Worm (Caenorhabditis elegans): ENCODE results near the gene C56G2.9.

Gene C56G2.9

DNA sequence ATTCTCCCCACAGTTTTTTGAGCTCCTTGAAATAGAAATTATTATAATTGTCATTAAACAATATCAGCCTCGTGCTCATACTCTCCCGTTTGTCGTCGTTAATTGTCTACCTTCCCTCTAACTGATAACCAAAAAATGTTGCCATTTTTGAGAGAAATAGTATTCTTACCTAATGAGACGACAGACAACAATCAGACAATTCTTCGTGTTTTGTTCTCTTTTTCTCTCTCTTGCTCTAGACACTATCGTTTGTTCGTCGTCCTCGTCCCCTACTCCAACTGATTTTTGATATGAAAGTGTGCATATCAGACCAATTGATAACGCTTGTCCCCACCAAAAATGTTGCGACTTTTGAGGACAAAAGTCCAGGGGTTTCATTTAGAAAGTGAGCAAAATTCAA is 18.4 kb upstream of the C56G2.9 start (continued):
- peak; percentile 2 for TF ChIP-seq mes-2 (tag; optimal IDR thresholded peaks at IDR 0.05; ENCODE audit: poor library complexity, severe bottlenecking)
- no peak for TF ChIP-seq nhr-102 (tag; optimal IDR thresholded peaks at IDR 0.05)
- TF ChIP-seq nhr-6 (tag; optimal IDR thresholded peaks at IDR 0.05): peak; percentile 52

DNA sequence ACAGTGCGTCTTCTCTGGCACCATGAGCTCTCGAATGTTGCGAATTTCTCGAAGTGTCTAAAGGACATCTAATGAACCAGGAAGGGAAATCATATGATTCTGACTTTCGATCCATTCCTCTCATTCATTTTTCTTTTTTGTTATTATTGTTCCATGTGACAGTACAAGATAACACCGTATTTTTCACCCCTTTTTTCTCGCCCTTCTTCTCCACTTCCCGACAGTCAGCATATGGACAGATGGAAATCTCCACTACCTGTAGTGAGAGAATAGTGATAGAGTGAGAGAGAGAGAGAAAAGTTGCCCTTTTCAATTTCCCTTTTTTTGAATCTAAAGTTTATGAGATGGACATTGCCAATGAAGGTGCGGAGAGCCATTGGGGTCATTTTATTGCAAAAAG is 17.7 kb upstream of the C56G2.9 start:
- no peak for TF ChIP-seq dve-1 (tag; optimal IDR thresholded peaks at IDR 0.05; ENCODE audit: insufficient read depth)
- TF ChIP-seq dpl-1 (GFP tag; optimal IDR thresholded peaks at IDR 0.05): peak; percentile 7
- peak; percentile 67 for TF ChIP-seq mxl-3 (GFP tag; optimal IDR thresholded peaks at IDR 0.05)
- peak; percentile 71 for TF ChIP-seq dmd-6 (GFP tag; IDR thresholded peaks at IDR 0.05)
- TF ChIP-seq ceh-62 (tag; optimal IDR thresholded peaks at IDR 0.05): no peak
- TF ChIP-seq hmg-1.1 (GFP tag; IDR thresholded peaks at IDR 0.05): 0 out of 2 replicates have a peak, but pooled peaks have one; percentile 7
- TF ChIP-seq aha-1 (tag): peak; percentile 95
- TF ChIP-seq nhr-77 (tag; optimal IDR thresholded peaks at IDR 0.05): peak; percentile 24
- TF ChIP-seq unc-62 (GFP tag; optimal IDR thresholded peaks at IDR 0.05 in 1 of 2): no peak
- no peak for TF ChIP-seq unc-62 (tag; optimal IDR thresholded peaks at IDR 0.05)
- peak; percentile 14 for TF ChIP-seq hlh-11 (tag; optimal IDR thresholded peaks at IDR 0.05)
- no peak for TF ChIP-seq dmd-8 (GFP tag; IDR thresholded peaks at IDR 0.05)
- peak in 1 of 2 experiments; percentile 24 for TF ChIP-seq lsy-2 (tag; optimal IDR thresholded peaks at IDR 0.05)
- peak in 1 of 2 experiments; percentile 50 for TF ChIP-seq mdl-1 (tag; optimal IDR thresholded peaks at IDR 0.05)
- no peak for TF ChIP-seq Y105C5A.15 (GFP tag; IDR thresholded peaks at IDR 0.05)
- TF ChIP-seq mes-2 (tag; optimal IDR thresholded peaks at IDR 0.05; ENCODE audit: poor library complexity, severe bottlenecking): peak; percentile 19
- no peak for TF ChIP-seq ces-1 (GFP tag; optimal IDR thresholded peaks at IDR 0.05)
- TF ChIP-seq hlh-30 (tag; optimal IDR thresholded peaks at IDR 0.05; ENCODE audit: insufficient read depth): peak; percentile 78
- peak; percentile 90 for TF ChIP-seq nhr-28 (tag; optimal IDR thresholded peaks at IDR 0.05)
- TF ChIP-seq T20F7.1 (GFP tag; optimal IDR thresholded peaks at IDR 0.05): no peak
- no peak for TF ChIP-seq nhr-237 (tag; optimal IDR thresholded peaks at IDR 0.05)
- no peak for TF ChIP-seq egl-43 (GFP tag; IDR thresholded peaks at IDR 0.05)
- TF ChIP-seq snpc-1.2 (GFP tag; IDR thresholded peaks at IDR 0.05): no peak

DNA sequence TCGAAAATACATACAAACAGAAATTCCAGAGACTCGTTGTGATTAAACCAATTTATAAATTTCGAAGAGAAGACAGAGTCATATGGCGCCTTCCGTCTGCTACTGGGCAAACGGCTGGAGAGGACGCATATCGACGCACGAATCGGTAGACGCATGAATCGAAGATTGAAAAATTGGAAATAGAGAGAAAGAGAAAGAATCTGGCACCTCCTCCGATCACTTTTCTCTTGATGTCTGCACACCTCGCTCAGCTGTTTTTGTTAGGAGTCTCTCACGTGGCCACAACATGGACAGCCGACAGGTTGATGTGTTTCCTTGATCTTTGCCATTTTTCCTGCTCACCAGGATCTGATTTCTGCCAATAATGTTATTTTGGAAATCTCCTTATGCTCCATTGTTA is 17.0 kb upstream of the C56G2.9 start:
- no peak for TF ChIP-seq spr-1 (tag; optimal IDR thresholded peaks at IDR 0.05)
- TF ChIP-seq hlh-11 (tag; optimal IDR thresholded peaks at IDR 0.05): peak; percentile 72
- TF ChIP-seq dmd-6 (GFP tag; IDR thresholded peaks at IDR 0.05): peak; percentile 57
- peak in 1 of 2 experiments; percentile 96 for TF ChIP-seq unc-62 (GFP tag; optimal IDR thresholded peaks at IDR 0.05 in 1 of 2)
- no peak for TF ChIP-seq unc-62 (tag; optimal IDR thresholded peaks at IDR 0.05)
- TF ChIP-seq duxl-1 (tag; optimal IDR thresholded peaks at IDR 0.05; ENCODE audit: poor library complexity): no peak
- TF ChIP-seq hlh-30 (tag; optimal IDR thresholded peaks at IDR 0.05; ENCODE audit: insufficient read depth): peak; percentile 52
- peak; percentile 62 for TF ChIP-seq mxl-3 (GFP tag; optimal IDR thresholded peaks at IDR 0.05)
- TF ChIP-seq fos-1 (tag; optimal IDR thresholded peaks at IDR 0.05): no peak
- TF ChIP-seq tra-1 (GFP tag; IDR thresholded peaks at IDR 0.05): 0 out of 2 replicates have a peak, but pooled peaks have one; percentile 41
- no peak for TF ChIP-seq saeg-2 (GFP tag; IDR thresholded peaks at IDR 0.05)
- peak; percentile 96 for TF ChIP-seq aha-1 (tag)
- peak; percentile 35 for TF ChIP-seq nhr-28 (tag; optimal IDR thresholded peaks at IDR 0.05)
- TF ChIP-seq nhr-76 (tag; optimal IDR thresholded peaks at IDR 0.05): peak; percentile 38
- TF ChIP-seq mes-2 (tag; optimal IDR thresholded peaks at IDR 0.05; ENCODE audit: poor library complexity, severe bottlenecking): peak; percentile 1
- peak in 1 of 2 experiments; percentile 31 for TF ChIP-seq lsy-2 (tag; optimal IDR thresholded peaks at IDR 0.05)
- peak in 1 of 2 experiments; percentile 12 for TF ChIP-seq mdl-1 (tag; optimal IDR thresholded peaks at IDR 0.05)
- TF ChIP-seq lim-7 (GFP tag; IDR thresholded peaks at IDR 0.05): no peak

DNA sequence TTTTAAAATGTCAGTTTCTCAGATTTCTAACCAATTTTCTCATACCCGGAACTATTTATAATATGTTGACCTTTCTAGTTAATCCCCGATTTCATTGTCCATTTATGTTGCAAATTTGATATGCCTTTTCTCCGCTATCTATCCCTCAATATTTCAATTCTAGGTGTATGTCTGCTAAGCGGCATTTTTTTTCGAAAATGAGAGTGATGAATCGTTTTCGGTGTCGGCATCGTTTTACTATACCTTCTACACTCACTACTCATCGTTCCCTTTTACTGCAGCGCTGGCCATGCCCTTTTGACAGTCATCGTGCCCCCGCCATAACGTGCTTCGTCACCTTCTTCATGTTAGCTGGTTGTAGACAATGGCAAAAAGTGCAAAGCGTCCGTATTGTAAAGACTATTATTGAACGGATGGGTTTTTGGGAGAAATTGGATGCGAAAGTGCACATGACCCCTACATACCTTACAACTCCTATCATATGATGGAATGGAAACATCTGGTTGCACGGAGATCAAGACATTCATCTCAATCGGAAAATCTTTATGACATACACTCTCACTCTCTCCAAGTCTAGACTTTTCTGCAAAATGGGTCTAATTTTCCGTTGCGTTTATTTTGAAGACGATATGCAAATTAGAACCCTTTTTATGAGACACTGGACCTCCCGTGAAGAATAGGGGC is 16.2 kb upstream of the C56G2.9 start:
- TF ChIP-seq mes-2 (tag; optimal IDR thresholded peaks at IDR 0.05; ENCODE audit: poor library complexity, severe bottlenecking) (peak; percentile 18), mdl-1 (tag; optimal IDR thresholded peaks at IDR 0.05) (peak in 1 of 2 experiments; percentile 34), hlh-30 (tag; optimal IDR thresholded peaks at IDR 0.05; ENCODE audit: insufficient read depth) (peak; percentile 86), madf-5 (GFP tag; IDR thresholded peaks at IDR 0.05) (no peak), fkh-10 (GFP tag; optimal IDR thresholded peaks at IDR 0.05) (no peak), hif-1 (tag; optimal IDR thresholded peaks at IDR 0.05) (no peak), nhr-11 (tag; optimal IDR thresholded peaks at IDR 0.05) (peak; percentile 7), unc-62 (GFP tag; optimal IDR thresholded peaks at IDR 0.05 in 1 of 2) (peak in 1 of 2 experiments; percentile 98), unc-62 (tag; optimal IDR thresholded peaks at IDR 0.05) (no peak), mxl-2 (GFP tag; conservative IDR thresholded peaks at IDR 0.05) (no peak), T20F7.1 (GFP tag; optimal IDR thresholded peaks at IDR 0.05) (no peak), ama-1 (optimal IDR thresholded peaks at IDR 0.05) (peak; percentile 14), ceh-20 (GFP tag; IDR thresholded peaks at IDR 0.05) (no peak), lsy-2 (tag; optimal IDR thresholded peaks at IDR 0.05) (peak in 1 of 2 experiments; percentile 7)

Measured in whole organism, L4 larva.